Fruit fly (Drosophila melanogaster): ENCODE measurements around the gene CG11999.

DNA sequence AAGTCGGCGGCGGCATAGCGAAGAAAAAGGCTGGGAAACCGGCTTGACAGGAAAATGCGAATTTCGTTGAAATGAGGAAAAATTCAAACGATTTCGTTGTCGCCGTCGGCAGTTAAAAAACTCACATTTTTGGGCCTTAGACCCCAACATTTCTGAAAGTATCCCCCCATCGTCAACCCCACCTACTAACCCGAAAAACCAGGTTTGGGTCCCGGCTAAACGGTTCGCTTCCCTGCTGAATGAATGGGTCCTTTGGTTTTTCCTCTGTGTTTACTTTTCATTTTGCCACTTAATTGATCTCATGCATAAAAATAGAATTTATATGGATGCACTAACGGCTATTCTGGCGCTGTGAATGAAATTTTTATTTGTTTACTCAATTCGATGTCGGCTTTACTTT lies 28.4 kb downstream of the CG11999 start:
- TF ChIP-seq CG33017 (tag; optimal IDR thresholded peaks at IDR 0.05) (no peak), CG5204 (GFP tag; optimal IDR thresholded peaks at IDR 0.05) (no peak), Hr96 (GFP tag; optimal IDR thresholded peaks at IDR 0.05) (no peak), CG7045 (GFP tag; optimal IDR thresholded peaks at IDR 0.05) (no peak), pad (GFP tag; optimal IDR thresholded peaks at IDR 0.05) (no peak), CG7101 (tag; optimal IDR thresholded peaks at IDR 0.05) (no peak), CG14711 (tag; optimal IDR thresholded peaks at IDR 0.05) (no peak), CG11617 (GFP tag; optimal IDR thresholded peaks at IDR 0.05) (no peak), cic (GFP tag; optimal IDR thresholded peaks at IDR 0.05) (no peak), tj (GFP tag; optimal IDR thresholded peaks at IDR 0.05) (no peak), Crg-1 (GFP tag; optimal IDR thresholded peaks at IDR 0.05) (no peak), CG12768 (GFP tag; optimal IDR thresholded peaks at IDR 0.05) (no peak), cnc (optimal IDR thresholded peaks at IDR 0.05) (no peak)

Measured in whole organism, adult.